Worm (Caenorhabditis elegans) whole organism, late embryonic: ENCODE results near the gene cdf-2.

Source experiments
- K09A11.1 ChIP-seq: sonication (generic microtip); optimal IDR thresholded peaks from 2 replicates; lab custom pipeline; 2017; ENCODE audit warnings: antibody characterized with exemption, mild to moderate bottlenecking, missing genetic modification characterization, missing compliant biosample characterization; ENCODE audit not compliant: insufficient read depth
- ceh-2 ChIP-seq: sonication (generic microtip); optimal IDR thresholded peaks from 2 replicates; lab custom pipeline; 2016; ENCODE audit warnings: missing genotype, missing genetic modification characterization, missing compliant biosample characterization
- nhr-232 ChIP-seq: sonication (generic microtip); optimal IDR thresholded peaks from 2 replicates; lab custom pipeline; 2016; ENCODE audit warnings: missing genetic modification characterization, missing compliant biosample characterization
- pag-3 ChIP-seq: sonication (generic microtip); optimal IDR thresholded peaks from 2 replicates; lab custom pipeline; 2016; ENCODE audit warnings: missing compliant biosample characterization, missing genetic modification characterization, borderline replicate concordance
- ttx-3 ChIP-seq: sonication (generic microtip); optimal IDR thresholded peaks from 2 replicates; lab custom pipeline; 2016; ENCODE audit warnings: missing genetic modification reagents, missing genetic modification characterization, missing compliant biosample characterization

DNA sequence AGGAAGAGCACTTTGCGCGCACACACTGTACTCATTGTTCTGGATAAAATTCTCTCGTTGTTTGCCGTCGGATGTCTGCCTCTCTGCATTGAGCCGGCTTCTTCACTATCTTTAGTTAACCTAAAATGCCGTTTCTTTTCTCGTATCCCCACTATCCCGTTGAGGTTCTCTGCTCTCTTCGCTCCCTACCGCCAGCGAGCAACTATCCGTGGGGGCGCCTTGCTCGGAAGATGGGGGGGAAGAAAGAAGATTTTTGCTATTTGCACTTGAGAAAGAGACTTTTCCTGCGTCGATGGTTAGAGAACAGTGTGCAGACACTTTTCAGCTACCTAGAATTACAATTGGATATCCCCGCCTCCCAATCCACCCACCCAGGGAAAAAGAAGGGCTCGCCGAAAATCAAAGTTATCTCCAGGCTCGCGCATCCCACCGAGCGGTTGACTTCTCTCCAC, 969 bp upstream of the cdf-2 start, which contains the start of gene myo-2:
- TF ChIP-seq ceh-2 (tag; lab: Kevin White, UChicago) (no peak), pag-3 (no peak), K09A11.1 (no peak), nhr-232 (no peak), ttx-3 (tag; lab: Kevin White, UChicago) (no peak)
